Fruit fly (Drosophila melanogaster) whole organism, adult: ENCODE results near the gene Kat60.

ENCODE experiments used
- CG11617 ChIP-seq: fragments of 200-800 bp; sonication (Bioruptor generic); optimal IDR thresholded peaks from 2 replicates; lab custom pipeline; 2017; ENCODE audit warnings: mild to moderate bottlenecking, missing biosample characterization, missing genetic modification reagents, missing genetic modification characterization
- CG12768 ChIP-seq: fragments of 200-800 bp; sonication (Bioruptor generic); optimal IDR thresholded peaks from 2 replicates; lab custom pipeline; 2017; ENCODE audit warnings: missing biosample characterization, missing genetic modification characterization, mild to moderate bottlenecking, moderate library complexity, missing genetic modification reagents
- CG14711 ChIP-seq: fragments of 200-800 bp; sonication (Bioruptor generic); optimal IDR thresholded peaks from 2 replicates; lab custom pipeline; 2018; ENCODE audit warnings: missing biosample characterization, mild to moderate bottlenecking, missing genetic modification characterization, moderate library complexity
- CG1620 ChIP-seq: fragments of 200-800 bp; sonication (Bioruptor generic); optimal IDR thresholded peaks from 2 replicates; lab custom pipeline; 2016; ENCODE audit warnings: missing biosample characterization, missing genetic modification characterization
- CG33017 ChIP-seq: fragments of 200-800 bp; sonication (Bioruptor generic); optimal IDR thresholded peaks from 2 replicates; lab custom pipeline; 2018; ENCODE audit warnings: missing biosample characterization, mild to moderate bottlenecking, missing genetic modification characterization, moderate library complexity
- CG5204 ChIP-seq: fragments of 200-800 bp; sonication (Bioruptor generic); optimal IDR thresholded peaks from 2 replicates; lab custom pipeline; 2016; ENCODE audit warnings: missing biosample characterization, missing genetic modification characterization
- CG7045 ChIP-seq: fragments of 200-800 bp; sonication (Bioruptor generic); optimal IDR thresholded peaks from 2 replicates; lab custom pipeline; 2017; ENCODE audit warnings: missing biosample characterization, mild to moderate bottlenecking, missing genetic modification characterization
- CG7101 ChIP-seq: fragments of 200-800 bp; sonication (Bioruptor generic); optimal IDR thresholded peaks from 2 replicates; lab custom pipeline; 2018; ENCODE audit warnings: missing biosample characterization, mild to moderate bottlenecking, missing genetic modification characterization, moderate library complexity
- Clk ChIP-seq: fragments of 200-800 bp; sonication (Bioruptor generic); optimal IDR thresholded peaks from 2 replicates; lab custom pipeline; 2017; ENCODE audit warnings: missing biosample characterization, missing genetic modification characterization
- Crg-1 ChIP-seq: fragments of 200-800 bp; sonication (Bioruptor generic); optimal IDR thresholded peaks from 2 replicates; lab custom pipeline; 2016; ENCODE audit warnings: missing biosample characterization, missing genetic modification characterization
- Hr96 ChIP-seq: fragments of 200-800 bp; sonication (Bioruptor generic); optimal IDR thresholded peaks from 2 replicates; lab custom pipeline; 2016; ENCODE audit warnings: missing biosample characterization, missing genetic modification characterization
- Mnt ChIP-seq: fragments of 200-800 bp; sonication (Bioruptor generic); optimal IDR thresholded peaks from 2 replicates; lab custom pipeline; 2016; ENCODE audit warnings: missing biosample characterization, mild to moderate bottlenecking, missing genetic modification characterization
- bab1 ChIP-seq: fragments of 200-800 bp; sonication (Bioruptor generic); optimal IDR thresholded peaks from 3 replicates; lab custom pipeline; 2019; ENCODE audit warnings: missing biosample characterization, mild to moderate bottlenecking, missing genetic modification characterization, moderate library complexity
- cic ChIP-seq: fragments of 200-800 bp; sonication (Bioruptor generic); optimal IDR thresholded peaks from 2 replicates; lab custom pipeline; 2017; ENCODE audit warnings: missing biosample characterization, mild to moderate bottlenecking, missing genetic modification characterization, moderate library complexity
- cnc ChIP-seq, 2 experiments: fragments of >200 bp; optimal IDR thresholded peaks; 2 replicates each; lab custom pipeline; 2017
- kay ChIP-seq: fragments of 200-800 bp; sonication (Bioruptor generic); peaks from one replicate; lab custom pipeline; 2016; ENCODE audit warnings: missing biosample characterization, missing genetic modification characterization, borderline replicate concordance
- ovo ChIP-seq: fragments of 200-800 bp; sonication (Bioruptor generic); optimal IDR thresholded peaks from 2 replicates; lab custom pipeline; 2016; ENCODE audit warnings: missing biosample characterization, missing genetic modification characterization
- pad ChIP-seq: fragments of 200-800 bp; sonication (Bioruptor generic); optimal IDR thresholded peaks from 3 replicates; lab custom pipeline; 2017; ENCODE audit warnings: missing biosample characterization, missing genetic modification characterization, mild to moderate bottlenecking, moderate library complexity, missing genetic modification reagents
- tj ChIP-seq: fragments of 200-800 bp; sonication (Bioruptor generic); optimal IDR thresholded peaks from 3 replicates; lab custom pipeline; 2017; ENCODE audit warnings: missing biosample characterization, mild to moderate bottlenecking, missing genetic modification characterization, moderate library complexity
- toe ChIP-seq: fragments of 200-800 bp; sonication (Bioruptor generic); optimal IDR thresholded peaks from 2 replicates; lab custom pipeline; 2016; ENCODE audit warnings: missing biosample characterization, missing genetic modification characterization

The Kat60 gene

DNA sequence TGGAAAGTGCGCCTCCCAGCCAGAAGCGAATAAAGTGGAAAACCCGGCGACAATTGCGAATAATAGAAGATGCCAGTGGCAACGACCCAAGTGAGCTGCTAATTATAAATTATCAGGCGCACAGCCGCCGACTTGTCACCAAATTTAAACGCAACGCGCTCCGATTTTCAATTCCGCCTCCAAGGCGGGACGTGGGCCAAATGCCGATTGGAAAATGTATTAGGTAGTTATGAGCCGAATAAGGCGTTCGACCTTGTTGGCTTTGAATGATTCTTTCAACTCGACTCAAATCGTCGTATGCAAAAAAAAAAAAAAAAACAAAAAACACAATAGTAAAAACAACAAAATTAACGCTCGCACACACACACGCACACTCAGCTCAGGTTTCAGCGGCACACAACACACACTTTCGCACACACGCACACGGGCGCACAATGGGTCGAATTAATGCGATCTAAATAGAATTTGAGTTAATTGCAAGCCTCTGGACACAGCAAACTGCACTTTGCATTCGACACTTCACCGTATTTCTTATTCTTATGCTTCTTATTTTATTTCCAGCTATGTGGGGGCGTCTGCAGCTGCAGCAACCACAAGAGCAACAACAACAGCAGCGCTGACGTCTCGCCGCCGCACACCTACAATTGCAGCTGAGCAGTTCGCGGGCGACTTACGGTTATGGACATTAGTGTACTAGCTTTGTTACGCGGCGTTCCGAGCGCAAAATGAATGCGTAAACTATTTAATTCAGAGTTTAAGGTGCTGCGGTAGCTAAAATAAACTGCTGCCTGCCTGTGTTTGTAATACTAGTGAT, 419 bp downstream of the Kat60 start:
- TF ChIP-seq tj (peak; percentile 86), CG12768 (peak; percentile 3), Clk (GFP tag; lab: Kevin White, UChicago) (no peak)

- TF ChIP-seq CG1620 (GFP tag; lab: Kevin White, UChicago): no peak
- peak; percentile 54 for TF ChIP-seq cic (GFP tag; lab: Kevin White, UChicago)
- TF ChIP-seq CG7045 (GFP tag; lab: Kevin White, UChicago): peak; percentile 15
- peak; percentile 6 for TF ChIP-seq CG12768
These were observed 2.6 kb downstream of the Kat60 start for dm6 chr3R:5229458-5229857.

dm6 chr3R:5226025-5226424, 6.0 kb downstream of the Kat60 start, which contains the start of gene Vps37B:
Vps37B (plus strand) TSS chr3R:5226158.
- TF ChIP-seq toe (GFP tag; lab: Kevin White, UChicago): no peak
- TF ChIP-seq kay: no peak
- TF ChIP-seq CG7045 (GFP tag; lab: Kevin White, UChicago): no peak
- no peak for TF ChIP-seq pad (GFP tag; lab: Kevin White, UChicago)
- no peak for TF ChIP-seq CG14711 (tag; lab: Kevin White, UChicago)
- TF ChIP-seq cic (GFP tag; lab: Kevin White, UChicago): no peak
- no peak for TF ChIP-seq tj
- TF ChIP-seq cnc (optimal IDR thresholded peaks at IDR 0.05; lab: Kevin White, UChicago): no peak

DNA sequence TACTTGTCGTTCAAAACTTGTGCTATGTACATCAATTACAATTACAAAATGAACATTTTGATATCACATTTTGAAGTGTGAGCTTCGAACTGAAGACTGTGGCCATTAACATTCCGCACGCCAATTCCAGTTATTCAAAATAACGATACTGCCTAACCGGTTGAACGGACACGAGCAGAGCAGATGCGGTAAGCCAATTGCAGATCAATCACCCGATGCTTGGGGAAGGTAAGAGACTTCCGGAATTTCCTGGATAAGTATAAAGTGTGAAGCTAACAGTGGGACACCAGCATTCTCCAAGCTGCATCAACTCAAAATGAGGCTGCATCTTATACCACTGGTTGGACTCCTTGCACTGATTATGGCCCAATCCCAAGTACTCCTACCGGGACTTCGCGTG, 8.2 kb downstream of the Kat60 start, which contains the start of gene CG14664:
Gene CG14664 (plus strand): TSS at position 301 of the 400 bp plus-strand sequence.
- no peak for TF ChIP-seq CG7045 (GFP tag; lab: Kevin White, UChicago)
- no peak for TF ChIP-seq CG5204 (GFP tag; lab: Kevin White, UChicago)
- TF ChIP-seq toe (GFP tag; lab: Kevin White, UChicago): no peak

dm6 chr3R:5223135-5223534, 8.9 kb downstream of the Kat60 start, which contains the start of gene CG2604:
CG2604 (minus strand) TSS chr3R:5223365.
- TF ChIP-seq CG7101 (tag; lab: Kevin White, UChicago) (no peak), Clk (GFP tag; lab: Kevin White, UChicago) (no peak), Hr96 (no peak), cnc (optimal IDR thresholded peaks at IDR 0.05; lab: Kevin White, UChicago) (no peak), kay (no peak), Mnt (peak; percentile 84), ovo (GFP tag; lab: Kevin White, UChicago) (no peak), CG12768 (peak; percentile 83), CG14711 (tag; lab: Kevin White, UChicago) (peak; percentile 12), tj (peak; percentile 29), pad (GFP tag; lab: Kevin White, UChicago) (peak; percentile 25), toe (GFP tag; lab: Kevin White, UChicago) (peak; percentile 71), CG1620 (GFP tag; lab: Kevin White, UChicago) (peak; percentile 32), cic (GFP tag; lab: Kevin White, UChicago) (peak; percentile 62), bab1 (GFP tag; lab: Kevin White, UChicago) (peak; percentile 14), Crg-1 (GFP tag; lab: Kevin White, UChicago) (no peak), CG7045 (GFP tag; lab: Kevin White, UChicago) (no peak), CG5204 (GFP tag; lab: Kevin White, UChicago) (no peak), CG33017 (tag; lab: Kevin White, UChicago) (peak; percentile 28), CG11617 (GFP tag; lab: Kevin White, UChicago) (peak; percentile 1)

DNA sequence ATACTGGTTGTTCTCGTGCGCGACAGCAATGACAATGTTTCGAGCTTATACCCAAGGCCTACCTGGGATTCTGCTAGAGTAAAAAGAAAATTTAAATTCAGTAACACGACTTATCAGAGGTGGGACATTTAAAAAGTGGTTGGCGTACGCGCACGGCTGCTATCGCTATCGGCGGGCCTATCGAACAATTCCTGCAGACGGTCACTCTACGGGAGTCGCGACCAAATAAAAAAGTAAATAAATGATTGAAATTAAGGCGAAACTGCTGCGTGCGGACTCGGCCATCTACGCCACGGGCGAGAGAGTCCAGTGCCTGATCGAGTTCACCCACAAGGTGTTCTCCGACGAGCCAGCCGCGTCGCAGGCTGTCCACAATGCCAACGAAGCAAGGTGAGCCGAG, 12.5 kb downstream of the Kat60 start, which contains the start of the genes Prosbeta2R2 and CG1116:
Gene Prosbeta2R2 (minus strand): TSS at position 63 of the 400 bp plus-strand sequence.
Gene CG1116 (plus strand): TSS at position 192 of the 400 bp plus-strand sequence.
- TF ChIP-seq Hr96: no peak
- no peak for TF ChIP-seq pad (GFP tag; lab: Kevin White, UChicago)
- TF ChIP-seq bab1 (GFP tag; lab: Kevin White, UChicago): peak; percentile 11

dm6 chr3R:5217278-5217714, 14.7 kb downstream of the Kat60 start, which contains the start of gene cno:
cno (minus strand) TSS chr3R:5217456.
- TF ChIP-seq pad (GFP tag; lab: Kevin White, UChicago): no peak
- peak; percentile 30 for TF ChIP-seq Mnt
- peak; percentile 51 for TF ChIP-seq bab1 (GFP tag; lab: Kevin White, UChicago)
- no peak for TF ChIP-seq CG5204 (GFP tag; lab: Kevin White, UChicago)
- no peak for TF ChIP-seq CG7045 (GFP tag; lab: Kevin White, UChicago)
- no peak for TF ChIP-seq toe (GFP tag; lab: Kevin White, UChicago)
- no peak for TF ChIP-seq CG12768
- TF ChIP-seq CG11617 (GFP tag; lab: Kevin White, UChicago): no peak
- no peak for TF ChIP-seq tj
- TF ChIP-seq Hr96: no peak
- no peak for TF ChIP-seq cnc (optimal IDR thresholded peaks at IDR 0.05; lab: Kevin White, UChicago)
- peak; percentile 18 for TF ChIP-seq CG33017 (tag; lab: Kevin White, UChicago)
- no peak for TF ChIP-seq cic (GFP tag; lab: Kevin White, UChicago)
- TF ChIP-seq CG7101 (tag; lab: Kevin White, UChicago): peak; percentile 26
- no peak for TF ChIP-seq Crg-1 (GFP tag; lab: Kevin White, UChicago)
- no peak for TF ChIP-seq Clk (GFP tag; lab: Kevin White, UChicago)
- TF ChIP-seq kay: no peak
- TF ChIP-seq CG14711 (tag; lab: Kevin White, UChicago): no peak
- peak; percentile 6 for TF ChIP-seq CG1620 (GFP tag; lab: Kevin White, UChicago)
- no peak for TF ChIP-seq ovo (GFP tag; lab: Kevin White, UChicago)
